Worm (Caenorhabditis elegans): Measurements from ENCODE around the gene F32E10.5.

ce11 chrIV:7559237-7559636, 18.9 kb downstream of the F32E10.5 start:
- no peak for TF ChIP-seq ceh-16 (tag; optimal IDR thresholded peaks at IDR 0.05)
- no peak for TF ChIP-seq nhr-77 (tag; optimal IDR thresholded peaks at IDR 0.05)
- TF ChIP-seq nhr-10 (tag; optimal IDR thresholded peaks at IDR 0.05): no peak
